Worm (Caenorhabditis elegans) whole organism, L1 larva: ENCODE data around the gene AC3.12.

Source experiments
- C04F5.9 ChIP-seq: sonication (generic microtip); optimal IDR thresholded peaks from 2 replicates; lab custom pipeline; 2016; ENCODE audit warnings: missing genetic modification characterization, missing compliant biosample characterization
- C34B4.2 ChIP-seq: sonication (generic microtip); optimal IDR thresholded peaks from 2 replicates; lab custom pipeline; 2017; ENCODE audit warnings: mild to moderate bottlenecking, missing genetic modification characterization, missing compliant biosample characterization
- aha-1 ChIP-seq: fragments of 150-350 bp; optimal IDR thresholded peaks from 2 replicates; lab custom pipeline; 2014; ENCODE audit warnings: missing biosample characterization, missing genetic modification characterization
- alr-1 ChIP-seq: fragments of 200-800 bp; sonication (Bioruptor generic); optimal IDR thresholded peaks from 2 replicates; lab custom pipeline; 2018; ENCODE audit warnings: borderline replicate concordance, mild to moderate bottlenecking, missing genetic modification characterization, missing compliant biosample characterization
- ama-1 ChIP-seq: fragments of 150-350 bp; optimal IDR thresholded peaks from 2 replicates; lab custom pipeline; 2014
- blmp-1 ChIP-seq: fragments of 150-350 bp; optimal IDR thresholded peaks from 2 replicates; lab custom pipeline; 2014; ENCODE audit warnings: missing biosample characterization, missing genetic modification characterization
- ces-1 ChIP-seq: fragments of 150-350 bp; optimal IDR thresholded peaks from 2 replicates; lab custom pipeline; 2014; ENCODE audit warnings: missing biosample characterization, missing genetic modification reagents, missing genetic modification characterization
- dpl-1 ChIP-seq, 3 experiments: fragments of 150-350 bp in 2 of 3; sonication (generic microtip) in 1 of 3; optimal IDR thresholded peaks; 2 replicates each; lab custom pipeline; 2014 to 2017; ENCODE audit warnings: missing biosample characterization in 3 of 3, missing genetic modification characterization in 3 of 3, missing genetic modification reagents in 3 of 3
- dsc-1 ChIP-seq: sonication (generic microtip); optimal IDR thresholded peaks from 2 replicates; lab custom pipeline; 2016; ENCODE audit warnings: mild to moderate bottlenecking, missing genetic modification characterization, missing compliant biosample characterization
- efl-1 ChIP-seq, 4 experiments: fragments of 150-350 bp; optimal IDR thresholded peaks in 3 of 4; peaks in 1 of 4; 1 replicate in 1 of 4; 2 replicates in 3 of 4; lab custom pipeline; 2014; ENCODE audit warnings: missing biosample characterization in 2 of 4, missing genetic modification characterization in 2 of 4, missing genetic modification reagents in 2 of 4
- egl-13 ChIP-seq: sonication (generic microtip); optimal IDR thresholded peaks from 2 replicates; lab custom pipeline; 2016; ENCODE audit warnings: missing genotype, missing genetic modification reagents, missing genetic modification characterization, missing compliant biosample characterization
- elt-2 ChIP-seq: sonication (generic microtip); optimal IDR thresholded peaks from 2 replicates; lab custom pipeline; 2016; ENCODE audit warnings: missing genetic modification characterization, mild to moderate bottlenecking, inconsistent platforms, missing compliant biosample characterization, missing genetic modification reagents
- ets-5 ChIP-seq: fragments of 200-800 bp; sonication (Bioruptor generic); IDR thresholded peaks from 2 replicates; pipeline ENCODE4 v1.3.6; 2022; ENCODE audit warnings: missing genetic modification characterization, missing compliant biosample characterization
- fkh-4 ChIP-seq: sonication (generic microtip); optimal IDR thresholded peaks from 2 replicates; lab custom pipeline; 2016; ENCODE audit warnings: missing compliant biosample characterization, missing genetic modification characterization, borderline replicate concordance
- grh-1 ChIP-seq: fragments of 200-800 bp; sonication (Bioruptor generic); IDR thresholded peaks from 2 replicates; pipeline ENCODE4 v1.3.6; 2022; ENCODE audit warnings: missing genetic modification reagents, missing genetic modification characterization, missing compliant biosample characterization
- hlh-4 ChIP-seq: sonication (generic microtip); optimal IDR thresholded peaks from 2 replicates; lab custom pipeline; 2016; ENCODE audit warnings: mild to moderate bottlenecking, missing genetic modification characterization, missing compliant biosample characterization
- irx-1 ChIP-seq: sonication (generic microtip); optimal IDR thresholded peaks from 2 replicates; lab custom pipeline; 2016; ENCODE audit warnings: missing genetic modification characterization, missing compliant biosample characterization
- isw-1 ChIP-seq: fragments of 200-800 bp; sonication (Bioruptor generic); IDR thresholded peaks from 2 replicates; pipeline ENCODE4 v1.3.6; 2022; ENCODE audit warnings: missing genetic modification characterization, missing compliant biosample characterization
- lin-14 ChIP-seq: fragments of 200-800 bp; sonication (Bioruptor generic); optimal IDR thresholded peaks from 2 replicates; lab custom pipeline; 2018; ENCODE audit warnings: mild to moderate bottlenecking, missing genetic modification characterization, moderate library complexity, missing compliant biosample characterization
- lin-15B ChIP-seq: fragments of 150-350 bp; sonication (generic microtip); optimal IDR thresholded peaks from 3 replicates; lab custom pipeline; 2014; ENCODE audit warnings: missing biosample characterization, missing genetic modification characterization
- lin-35 ChIP-seq, 2 experiments: fragments of 150-350 bp; optimal IDR thresholded peaks; 2 replicates each; lab custom pipeline; 2014; ENCODE audit warnings: missing biosample characterization in 2 of 2, missing genetic modification characterization in 2 of 2, missing genetic modification reagents in 2 of 2
- mab-9 ChIP-seq: fragments of 200-800 bp; sonication (Bioruptor generic); IDR thresholded peaks from 2 replicates; pipeline ENCODE4 v1.3.6; 2022; ENCODE audit warnings: missing genetic modification reagents, missing genetic modification characterization, missing compliant biosample characterization
- mdl-1 ChIP-seq, 2 experiments: fragments of 150-350 bp; optimal IDR thresholded peaks; 2 replicates each; lab custom pipeline; 2014 to 2017; ENCODE audit warnings: missing biosample characterization in 2 of 2, missing genetic modification characterization in 2 of 2, inconsistent platforms in 1 of 2
- mep-1 ChIP-seq: fragments of 150-350 bp; optimal IDR thresholded peaks from 2 replicates; lab custom pipeline; 2014; ENCODE audit warnings: missing biosample characterization, missing genetic modification characterization
- nhr-11 ChIP-seq: fragments of 150-350 bp; optimal IDR thresholded peaks from 2 replicates; lab custom pipeline; 2014; ENCODE audit warnings: missing biosample characterization, missing genetic modification characterization
- nhr-19 ChIP-seq: fragments of 200-800 bp; sonication (Bioruptor generic); conservative IDR thresholded peaks from 2 replicates; pipeline ENCODE4 v1.3.6; 2022; ENCODE audit warnings: missing genetic modification characterization, missing compliant biosample characterization
- nhr-20 ChIP-seq: sonication (generic microtip); optimal IDR thresholded peaks from 2 replicates; lab custom pipeline; 2016; ENCODE audit warnings: mild to moderate bottlenecking, missing genetic modification characterization, missing compliant biosample characterization
- nhr-237 ChIP-seq: fragments of 150-350 bp; optimal IDR thresholded peaks from 2 replicates; lab custom pipeline; 2014; ENCODE audit warnings: missing biosample characterization, missing genetic modification characterization
- nhr-28 ChIP-seq: fragments of 150-350 bp; optimal IDR thresholded peaks from 2 replicates; lab custom pipeline; 2014; ENCODE audit warnings: missing biosample characterization, missing genetic modification characterization
- nhr-71 ChIP-seq: sonication (generic microtip); optimal IDR thresholded peaks from 2 replicates; lab custom pipeline; 2016; ENCODE audit warnings: mild to moderate bottlenecking, missing genetic modification characterization, moderate library complexity, missing compliant biosample characterization
- nhr-76 ChIP-seq: sonication (generic microtip); optimal IDR thresholded peaks from 2 replicates; lab custom pipeline; 2017; ENCODE audit warnings: missing biosample characterization, missing genetic modification characterization
- nhr-77 ChIP-seq: fragments of 150-350 bp; optimal IDR thresholded peaks from 2 replicates; lab custom pipeline; 2014; ENCODE audit warnings: missing biosample characterization, missing genetic modification characterization
- nhr-85 ChIP-seq: sonication (generic microtip); peaks from one replicate; lab custom pipeline; 2016; ENCODE audit warnings: missing genetic modification characterization, inconsistent platforms, missing compliant biosample characterization
- pqm-1 ChIP-seq: sonication (generic microtip); optimal IDR thresholded peaks from 3 replicates; lab custom pipeline; 2017; ENCODE audit warnings: missing biosample characterization, missing genetic modification characterization
- rnt-1 ChIP-seq: sonication (generic microtip); optimal IDR thresholded peaks from 2 replicates; lab custom pipeline; 2016; ENCODE audit warnings: mild to moderate bottlenecking, missing genetic modification characterization, moderate library complexity, missing compliant biosample characterization
- skn-1 ChIP-seq: fragments of 150-350 bp; optimal IDR thresholded peaks from 2 replicates; lab custom pipeline; 2014; ENCODE audit warnings: missing biosample characterization, missing genetic modification characterization
- sox-4 ChIP-seq: sonication (generic microtip); optimal IDR thresholded peaks from 2 replicates; lab custom pipeline; 2016; ENCODE audit warnings: missing genetic modification characterization, missing compliant biosample characterization
- swsn-7 ChIP-seq: sonication (generic microtip); optimal IDR thresholded peaks from 2 replicates; lab custom pipeline; 2016; ENCODE audit warnings: missing genetic modification characterization, missing compliant biosample characterization
- unc-30 ChIP-seq: sonication (generic microtip); optimal IDR thresholded peaks from 2 replicates; lab custom pipeline; 2017; ENCODE audit warnings: missing biosample characterization, missing genetic modification characterization
- unc-86 ChIP-seq: sonication (generic microtip); optimal IDR thresholded peaks from 2 replicates; lab custom pipeline; 2016; ENCODE audit warnings: missing genetic modification characterization, missing compliant biosample characterization
- unc-98 ChIP-seq: fragments of 200-800 bp; sonication (Bioruptor generic); IDR thresholded peaks from 2 replicates; pipeline ENCODE4 v1.3.6; 2022; ENCODE audit warnings: missing genetic modification characterization, missing compliant biosample characterization
- vab-15 ChIP-seq: sonication (generic microtip); optimal IDR thresholded peaks from 2 replicates; lab custom pipeline; 2017; ENCODE audit warnings: missing genotype, mild to moderate bottlenecking, missing genetic modification characterization, missing compliant biosample characterization
- xbp-1 ChIP-seq: sonication (generic microtip); optimal IDR thresholded peaks from 2 replicates; lab custom pipeline; 2016; ENCODE audit warnings: missing genetic modification characterization, missing compliant biosample characterization
- zag-1 ChIP-seq: fragments of 150-350 bp; optimal IDR thresholded peaks from 2 replicates; lab custom pipeline; 2014; ENCODE audit warnings: missing biosample characterization, missing genetic modification characterization
- zip-4 ChIP-seq: fragments of 200-800 bp; sonication (Bioruptor generic); optimal IDR thresholded peaks from 2 replicates; lab custom pipeline; 2018; ENCODE audit warnings: mild to moderate bottlenecking, missing genetic modification characterization, moderate library complexity, missing compliant biosample characterization

The AC3.12 gene

ce11 chrV:10338305-10338992 lies 40.7 kb downstream of the AC3.12 start, which contains the start of gene arx-2 (continued):
- TF ChIP-seq aha-1 (tag; lab: Kevin White, UChicago) (no peak), sox-4 (tag; lab: Kevin White, UChicago) (no peak), dpl-1 (GFP tag; optimal IDR thresholded peaks at IDR 0.05; lab: Kevin White, UChicago) (peak in 1 of 3 experiments; percentile 64), dsc-1 (tag; lab: Kevin White, UChicago) (no peak), unc-98 (no peak), nhr-71 (tag; lab: Kevin White, UChicago) (peak; percentile 31), nhr-20 (tag; lab: Kevin White, UChicago) (peak; percentile 25), mab-9 (no peak), nhr-11 (no peak), zip-4 (GFP tag; lab: Kevin White, UChicago) (no peak), nhr-237 (no peak), mdl-1 (tag; optimal IDR thresholded peaks at IDR 0.05; lab: Kevin White, UChicago) (no peak), rnt-1 (peak; percentile 16), nhr-85 (tag; lab: Kevin White, UChicago) (peak; percentile 16), isw-1 (no peak), zag-1 (tag; lab: Kevin White, UChicago) (no peak), lin-15B (tag; lab: Kevin White, UChicago) (peak; percentile 54), ces-1 (no peak), efl-1 (optimal IDR thresholded peaks at IDR 0.05; lab: Kevin White, UChicago) (peak; percentile 40 to 44), efl-1 (GFP tag; optimal IDR thresholded peaks at IDR 0.05 in 1 of 2; lab: Kevin White, UChicago) (peak; percentile 49 to 85), unc-30 (tag; lab: Kevin White, UChicago) (no peak), lin-14 (GFP tag; lab: Kevin White, UChicago) (peak; percentile 53), nhr-77 (no peak), swsn-7 (tag; lab: Kevin White, UChicago) (no peak), blmp-1 (peak; percentile 64), elt-2 (tag; lab: Kevin White, UChicago) (no peak), grh-1 (no peak), xbp-1 (tag; lab: Kevin White, UChicago) (no peak), nhr-28 (no peak), mep-1 (tag; lab: Kevin White, UChicago) (peak; percentile 58), egl-13 (no peak), ama-1 (lab: Kevin White, UChicago) (no peak), ets-5 (no peak), C34B4.2 (tag; lab: Kevin White, UChicago) (no peak), hlh-4 (no peak), unc-86 (tag; lab: Kevin White, UChicago) (no peak), lin-35 (GFP tag; optimal IDR thresholded peaks at IDR 0.05; lab: Kevin White, UChicago) (peak; percentile 32 to 39), vab-15 (tag; lab: Kevin White, UChicago) (no peak), pqm-1 (tag; lab: Kevin White, UChicago) (no peak), alr-1 (no peak), nhr-76 (tag; lab: Kevin White, UChicago) (no peak), C04F5.9 (tag; lab: Kevin White, UChicago) (no peak), irx-1 (tag; lab: Kevin White, UChicago) (no peak), fkh-4 (tag; lab: Kevin White, UChicago) (no peak), skn-1 (tag; lab: Kevin White, UChicago) (peak; percentile 61), nhr-19 (GFP tag; lab: Robert Waterston, UW) (no peak)
